Fruit fly (Drosophila melanogaster) whole organism, embryonic: Measurements from ENCODE around the gene alphaSnap.
A peak's percentile ranks its signal among the peaks of the same experiment; 100 is the strongest.

Experiments
- Atf6 ChIP-seq: fragments of 200-800 bp; sonication (Bioruptor generic); IDR thresholded peaks from 2 replicates; pipeline ENCODE4 v1.3.6; 2022; ENCODE audit warnings: missing biosample characterization, missing genetic modification characterization
- CG10321 ChIP-seq: fragments of 200-800 bp; sonication (Bioruptor generic); IDR thresholded peaks from 2 replicates; pipeline ENCODE4 v1.3.6; 2022; ENCODE audit warnings: missing biosample characterization, missing genetic modification characterization
- CG11247 ChIP-seq: fragments of 200-800 bp; sonication (Bioruptor generic); IDR thresholded peaks from 2 replicates; pipeline ENCODE4 v1.3.6; 2022; ENCODE audit warnings: missing biosample characterization, missing genetic modification characterization
- CG12104 ChIP-seq: fragments of 200-800 bp; sonication (Bioruptor generic); optimal IDR thresholded peaks from 3 replicates; lab custom pipeline; 2016; ENCODE audit warnings: missing biosample characterization, missing genetic modification characterization
- CG13624 ChIP-seq: fragments of 200-800 bp; sonication (Bioruptor generic); optimal IDR thresholded peaks from 2 replicates; lab custom pipeline; 2016; ENCODE audit warnings: missing biosample characterization, missing genetic modification characterization
- CG14050 ChIP-seq: fragments of 200-800 bp; sonication (Bioruptor generic); IDR thresholded peaks from 3 replicates; pipeline ENCODE4 v1.3.6; 2022; ENCODE audit warnings: missing biosample characterization, missing genetic modification characterization
- CG1647 ChIP-seq: fragments of 200-800 bp; sonication (Bioruptor generic); optimal IDR thresholded peaks from 3 replicates; lab custom pipeline; 2016; ENCODE audit warnings: missing biosample characterization, missing genetic modification characterization
- CG17359 ChIP-seq: fragments of 200-800 bp; sonication (Bioruptor generic); optimal IDR thresholded peaks from 3 replicates; lab custom pipeline; 2018; ENCODE audit warnings: missing biosample characterization, mild to moderate bottlenecking, missing genetic modification characterization, moderate library complexity
- CG3163 ChIP-seq: fragments of 200-800 bp; sonication (Bioruptor generic); optimal IDR thresholded peaks from 3 replicates; lab custom pipeline; 2016; ENCODE audit warnings: missing biosample characterization, missing genetic modification characterization
- CG32767 ChIP-seq: fragments of 200-800 bp; sonication (Bioruptor generic); IDR thresholded peaks from 2 replicates; pipeline ENCODE4 v1.3.6; 2022; ENCODE audit warnings: missing biosample characterization, missing genetic modification characterization
- CG3281 ChIP-seq: fragments of 200-800 bp; sonication (Bioruptor generic); optimal IDR thresholded peaks from 3 replicates; lab custom pipeline; 2017; ENCODE audit warnings: missing biosample characterization, mild to moderate bottlenecking, missing genetic modification characterization
- CG33557 ChIP-seq: fragments of 200-800 bp; sonication (Bioruptor generic); optimal IDR thresholded peaks from 2 replicates; lab custom pipeline; 2019; ENCODE audit warnings: missing biosample characterization, mild to moderate bottlenecking, missing genetic modification characterization, moderate library complexity
- CG3726 ChIP-seq: fragments of 200-800 bp; sonication (Bioruptor generic); IDR thresholded peaks from 3 replicates; pipeline ENCODE4, ENCODE4 v1.3.6; 2022; ENCODE audit warnings: missing biosample characterization, missing genetic modification characterization
- CG42726 ChIP-seq: fragments of 200-800 bp; sonication (Bioruptor generic); IDR thresholded peaks from 2 replicates; pipeline ENCODE4 v1.3.6; 2022; ENCODE audit warnings: missing biosample characterization, missing genetic modification characterization; ENCODE audit not compliant: partially characterized antibody
- CG4328 ChIP-seq: fragments of 200-800 bp; sonication (Bioruptor generic); optimal IDR thresholded peaks from 3 replicates; lab custom pipeline; 2017; ENCODE audit warnings: missing biosample characterization, missing genetic modification reagents, missing genetic modification characterization
- CG4707 ChIP-seq: fragments of 200-800 bp; sonication (Bioruptor generic); optimal IDR thresholded peaks from 2 replicates; lab custom pipeline; 2018; ENCODE audit warnings: missing biosample characterization, mild to moderate bottlenecking, missing genetic modification characterization, moderate library complexity
- CG7745 ChIP-seq: fragments of 200-800 bp; sonication (Bioruptor generic); optimal IDR thresholded peaks from 2 replicates; lab custom pipeline; 2018; ENCODE audit warnings: missing biosample characterization, mild to moderate bottlenecking, missing genetic modification characterization, moderate library complexity
- CG8290 ChIP-seq, 3 experiments: fragments of 200-800 bp; sonication (Bioruptor generic); optimal IDR thresholded peaks; 2 replicates each; lab custom pipeline; 2016 to 2019; ENCODE audit warnings: missing biosample characterization in 3 of 3, missing genetic modification characterization in 3 of 3, mild to moderate bottlenecking in 2 of 3, moderate library complexity in 1 of 3
- CG8944 ChIP-seq: fragments of 200-800 bp; sonication (Bioruptor generic); optimal IDR thresholded peaks from 3 replicates; lab custom pipeline; 2016; ENCODE audit warnings: missing biosample characterization, missing genetic modification characterization
- Deaf1 ChIP-seq: fragments of 200-800 bp; optimal IDR thresholded peaks from 3 replicates; lab custom pipeline; 2019; ENCODE audit warnings: missing biosample characterization, mild to moderate bottlenecking, missing genetic modification characterization, moderate library complexity
- H15 ChIP-seq: fragments of 200-800 bp; sonication (Bioruptor generic); IDR thresholded peaks from 3 replicates; pipeline ENCODE4 v1.3.6; 2022; ENCODE audit warnings: missing biosample characterization, missing genetic modification characterization
- Hr51 ChIP-seq, 2 experiments: fragments of 200-800 bp; sonication (Bioruptor generic); optimal IDR thresholded peaks; 2 replicates in 1 of 2; 3 replicates in 1 of 2; lab custom pipeline; 2016 to 2018; ENCODE audit warnings: missing biosample characterization in 2 of 2, missing genetic modification characterization in 2 of 2, mild to moderate bottlenecking in 1 of 2, moderate library complexity in 1 of 2
- Lhr ChIP-seq: fragments of 200-800 bp; sonication (Bioruptor generic); optimal IDR thresholded peaks from 3 replicates; lab custom pipeline; 2017; ENCODE audit warnings: mild to moderate bottlenecking, missing biosample characterization, missing genetic modification reagents, missing genetic modification characterization
- Lim3 ChIP-seq: fragments of 200-800 bp; sonication (Bioruptor generic); IDR thresholded peaks from 2 replicates; pipeline ENCODE4 v1.3.6; 2022; ENCODE audit warnings: missing biosample characterization, missing genetic modification characterization
- Max ChIP-seq: fragments of 200-800 bp; sonication (Bioruptor generic); optimal IDR thresholded peaks from 2 replicates; lab custom pipeline; 2016; ENCODE audit warnings: missing biosample characterization, mild to moderate bottlenecking, missing genetic modification characterization
- Med ChIP-seq: fragments of 200-800 bp; sonication (Bioruptor generic); peaks from one replicate; lab custom pipeline; 2016; ENCODE audit warnings: missing biosample characterization, missing genetic modification characterization, mild to moderate bottlenecking, inconsistent platforms, moderate library complexity
- Meics ChIP-seq: fragments of 200-800 bp; sonication (Bioruptor generic); optimal IDR thresholded peaks from 2 replicates; lab custom pipeline; 2017; ENCODE audit warnings: missing biosample characterization, mild to moderate bottlenecking, missing genetic modification characterization
- NC2α ChIP-seq: fragments of 200-800 bp; sonication (Bioruptor generic); optimal IDR thresholded peaks from 2 replicates; lab custom pipeline; 2016; ENCODE audit warnings: missing biosample characterization, missing genetic modification characterization
- Nf-YC ChIP-seq: fragments of 200-800 bp; optimal IDR thresholded peaks from 3 replicates; lab custom pipeline; 2019; ENCODE audit warnings: missing biosample characterization, mild to moderate bottlenecking, missing genetic modification characterization, moderate library complexity
- Scr ChIP-seq: fragments of 200-800 bp; sonication (Bioruptor generic); IDR thresholded peaks from 2 replicates; pipeline ENCODE4 v1.3.6; 2022; ENCODE audit warnings: missing biosample characterization, missing genetic modification characterization; ENCODE audit not compliant: partially characterized antibody
- ato ChIP-seq: fragments of 200-800 bp; sonication (Bioruptor generic); IDR thresholded peaks from 2 replicates; pipeline ENCODE4 v1.3.6; 2022; ENCODE audit warnings: missing biosample characterization, missing genetic modification characterization; ENCODE audit not compliant: partially characterized antibody
- crol ChIP-seq: fragments of 200-800 bp; sonication (Bioruptor generic); IDR thresholded peaks from 2 replicates; pipeline ENCODE4 v1.3.6; 2022; ENCODE audit warnings: missing biosample characterization, missing genetic modification characterization
- esg ChIP-seq: fragments of 200-800 bp; sonication (Bioruptor generic); conservative IDR thresholded peaks from 2 replicates; pipeline ENCODE4 v1.3.6; 2022; ENCODE audit warnings: missing biosample characterization, missing genetic modification characterization
- exex ChIP-seq: fragments of 200-800 bp; sonication (Bioruptor generic); optimal IDR thresholded peaks from 4 replicates; lab custom pipeline; 2018; ENCODE audit warnings: missing biosample characterization, mild to moderate bottlenecking, missing genetic modification characterization, moderate library complexity
- fd3F ChIP-seq: fragments of 200-800 bp; sonication (Bioruptor generic); optimal IDR thresholded peaks from 2 replicates; lab custom pipeline; 2018; ENCODE audit warnings: missing biosample characterization, mild to moderate bottlenecking, missing genetic modification characterization, moderate library complexity
- gsb-n ChIP-seq: fragments of 200-800 bp; sonication (Bioruptor generic); optimal IDR thresholded peaks from 3 replicates; lab custom pipeline; 2018; ENCODE audit warnings: missing biosample characterization, mild to moderate bottlenecking, missing genetic modification characterization
- her ChIP-seq: fragments of 200-800 bp; sonication (Bioruptor generic); optimal IDR thresholded peaks from 2 replicates; lab custom pipeline; 2016; ENCODE audit warnings: missing biosample characterization, missing genetic modification characterization
- knrl ChIP-seq: fragments of 200-800 bp; sonication (Bioruptor generic); IDR thresholded peaks from 3 replicates; pipeline ENCODE4 v1.3.6; 2022; ENCODE audit warnings: missing biosample characterization, missing genetic modification characterization; ENCODE audit not compliant: partially characterized antibody
- lbe ChIP-seq: fragments of 200-800 bp; sonication (Bioruptor generic); optimal IDR thresholded peaks from 2 replicates; lab custom pipeline; 2016; ENCODE audit warnings: missing biosample characterization, mild to moderate bottlenecking, missing genetic modification characterization
- otp ChIP-seq: fragments of 200-800 bp; sonication (Bioruptor generic); IDR thresholded peaks from 3 replicates; pipeline ENCODE4, ENCODE4 v1.3.6; 2022; ENCODE audit warnings: missing biosample characterization, missing genetic modification characterization
- pb ChIP-seq: fragments of 200-800 bp; sonication (Bioruptor generic); optimal IDR thresholded peaks from 3 replicates; lab custom pipeline; 2016; ENCODE audit warnings: missing biosample characterization, missing genetic modification characterization
- phol ChIP-seq: fragments of 200-800 bp; sonication (Bioruptor generic); optimal IDR thresholded peaks from 3 replicates; lab custom pipeline; 2018; ENCODE audit warnings: missing biosample characterization, mild to moderate bottlenecking, missing genetic modification characterization, moderate library complexity
- row ChIP-seq: fragments of 200-800 bp; sonication (Bioruptor generic); IDR thresholded peaks from 3 replicates; pipeline ENCODE4 v1.3.6; 2022; ENCODE audit warnings: missing biosample characterization, missing genetic modification characterization
- slbo ChIP-seq: fragments of 200-800 bp; sonication (Bioruptor generic); IDR thresholded peaks from 2 replicates; pipeline ENCODE4 v1.3.6; 2022; ENCODE audit warnings: missing biosample characterization, missing genetic modification characterization
- sr ChIP-seq: fragments of 200-800 bp; sonication (Bioruptor generic); IDR thresholded peaks from 3 replicates; pipeline ENCODE4 v1.3.6; 2022; ENCODE audit warnings: missing biosample characterization, missing genetic modification characterization
- stwl ChIP-seq: fragments of 200-800 bp; sonication (Bioruptor generic); optimal IDR thresholded peaks from 3 replicates; lab custom pipeline; 2018; ENCODE audit warnings: missing biosample characterization, mild to moderate bottlenecking, missing genetic modification characterization, moderate library complexity
- tx ChIP-seq: fragments of 200-800 bp; sonication (Bioruptor generic); optimal IDR thresholded peaks from 2 replicates; lab custom pipeline; 2016; ENCODE audit warnings: missing biosample characterization, missing genetic modification characterization
- zfh1 ChIP-seq: fragments of 200-800 bp; sonication (Bioruptor generic); IDR thresholded peaks from 3 replicates; pipeline ENCODE4 v1.3.6; 2022; ENCODE audit warnings: missing biosample characterization, missing genetic modification characterization

Gene alphaSnap

DNA sequence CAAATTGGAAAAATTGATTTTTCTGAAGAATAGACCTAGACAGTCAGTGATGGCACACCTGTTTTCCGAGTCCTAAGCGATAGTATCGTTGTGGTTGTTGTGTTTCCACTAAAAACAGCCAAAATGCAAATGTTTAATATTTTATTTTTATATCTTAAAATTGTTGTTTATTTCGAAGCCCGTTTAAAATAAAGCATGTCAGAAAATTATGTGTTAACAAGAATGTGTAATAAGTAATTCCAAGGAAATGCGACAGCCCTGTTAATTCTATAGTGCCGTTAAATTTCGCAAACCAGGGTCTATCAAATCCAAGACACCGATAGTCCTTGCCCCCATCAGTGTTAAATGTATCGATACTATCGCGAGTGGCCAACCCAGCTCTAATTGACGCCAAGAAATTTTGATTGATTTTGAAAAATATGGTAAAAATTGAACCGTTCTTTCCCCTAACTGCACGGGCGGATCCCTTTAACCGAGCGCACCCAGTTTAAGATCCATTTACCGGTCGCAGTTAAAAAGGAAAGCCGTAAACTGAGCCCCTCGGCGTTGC, 11.3 kb upstream of the alphaSnap start, which contains the start of gene Pex23 (continued):
- TF ChIP-seq stwl (peak; percentile 63), CG33557 (GFP tag; lab: Kevin White, UChicago) (peak; percentile 45), NC2α (GFP tag; lab: Kevin White, UChicago) (peak; percentile 47), esg (GFP tag; lab: Robert Waterston, UW) (peak; percentile 73), CG17359 (tag; lab: Kevin White, UChicago) (peak; percentile 82), CG11247 (peak; percentile 79), sr (GFP tag; lab: Robert Waterston, UW) (no peak), exex (tag; lab: Kevin White, UChicago) (no peak), Max (GFP tag; lab: Kevin White, UChicago) (peak; percentile 79), Atf6 (GFP tag; lab: Robert Waterston, UW) (peak; percentile 64), Scr (GFP tag; lab: Robert Waterston, UW) (peak; percentile 99), H15 (peak; percentile 70; the same call in 2 of the 3 replicates), CG7745 (tag; lab: Kevin White, UChicago) (no peak), CG13624 (GFP tag; lab: Kevin White, UChicago) (peak; percentile 65), ato (GFP tag; lab: Robert Waterston, UW) (peak; percentile 86)

DNA sequence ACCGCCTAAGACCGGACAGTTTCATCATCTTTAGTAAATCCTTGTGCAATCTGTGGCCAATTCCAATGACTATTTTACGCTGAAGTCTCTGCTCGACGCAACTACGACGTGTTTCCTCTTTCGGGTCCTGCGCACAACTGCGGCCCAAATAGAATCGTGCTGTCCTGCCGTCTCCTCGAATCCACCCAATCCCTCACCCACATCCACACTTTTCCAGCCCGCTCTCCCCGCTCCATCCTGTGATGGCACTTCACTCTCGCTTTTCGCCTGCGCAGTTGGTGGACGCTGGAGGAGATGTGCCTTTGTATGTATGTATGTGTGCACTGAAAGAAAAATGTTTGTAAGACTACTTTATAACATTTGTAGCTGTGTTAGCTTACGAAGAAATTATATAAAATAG, 7.3 kb upstream of the alphaSnap start, which contains the start of gene CG32225:
TSS of gene CG32225 (minus strand) at position 142 of the 400 bp plus-strand sequence.
- TF ChIP-seq tx (GFP tag; lab: Kevin White, UChicago) (no peak), row (GFP tag; lab: Robert Waterston, UW) (peak; percentile 49; the same call in 1 of the 3 replicates), CG8290 (GFP tag; optimal IDR thresholded peaks at IDR 0.05; lab: Kevin White, UChicago) (no peak), CG8290 (tag; optimal IDR thresholded peaks at IDR 0.05; lab: Kevin White, UChicago) (peak in 1 of 2 experiments; percentile 24), CG3281 (GFP tag; lab: Kevin White, UChicago) (no peak), Meics (no peak), fd3F (no peak), CG3726 (GFP tag; lab: Robert Waterston, UW) (no peak), CG42726 (GFP tag; lab: Robert Waterston, UW) (0 out of 2 replicates have a peak, but pooled peaks have one; percentile 42), Med (GFP tag; lab: Kevin White, UChicago) (peak; percentile 4), CG3163 (no peak), CG17359 (tag; lab: Kevin White, UChicago) (no peak), CG10321 (GFP tag; lab: Robert Waterston, UW) (no peak), CG12104 (GFP tag; lab: Kevin White, UChicago) (no peak), Nf-YC (peak; percentile 3), knrl (GFP tag; lab: Robert Waterston, UW) (no peak), zfh1 (GFP tag; lab: Robert Waterston, UW) (no peak), phol (tag; lab: Kevin White, UChicago) (no peak), CG8944 (GFP tag; lab: Kevin White, UChicago) (no peak), Lhr (GFP tag; lab: Kevin White, UChicago) (no peak), Hr51 (GFP tag; optimal IDR thresholded peaks at IDR 0.05; lab: Kevin White, UChicago) (no peak), Deaf1 (tag; lab: Kevin White, UChicago) (peak; percentile 62), CG32767 (GFP tag; lab: Robert Waterston, UW) (0 out of 2 replicates have a peak, but pooled peaks have one; percentile 22), CG14050 (GFP tag; lab: Robert Waterston, UW) (no peak), CG4328 (GFP tag; lab: Kevin White, UChicago) (no peak), her (GFP tag; lab: Kevin White, UChicago) (no peak), CG33557 (GFP tag; lab: Kevin White, UChicago) (no peak), crol (peak; percentile 92), gsb-n (no peak), slbo (GFP tag; lab: Robert Waterston, UW) (no peak), pb (GFP tag; lab: Kevin White, UChicago) (no peak), otp (GFP tag; lab: Robert Waterston, UW) (no peak), CG4707 (no peak), CG1647 (no peak), lbe (GFP tag; lab: Kevin White, UChicago) (no peak), Lim3 (GFP tag; lab: Robert Waterston, UW) (no peak)
